Worm (Caenorhabditis elegans) whole organism, L4 larva: ENCODE data around the gene K08E7.8.

Experiments
- F26F4.8 ChIP-seq: fragments of 200-800 bp; sonication (Bioruptor generic); conservative IDR thresholded peaks from 2 replicates; pipeline ENCODE4 v1.3.6; 2022; ENCODE audit warnings: missing genetic modification characterization, missing compliant biosample characterization
- ceh-82 ChIP-seq: sonication (generic microtip); optimal IDR thresholded peaks from 2 replicates; lab custom pipeline; 2017; ENCODE audit warnings: missing biosample characterization, missing genetic modification characterization
- lsy-2 ChIP-seq, 2 experiments: fragments of 150-350 bp in 1 of 2; sonication (generic microtip) in 1 of 2; optimal IDR thresholded peaks; 2 replicates each; lab custom pipeline; 2014 to 2017; ENCODE audit warnings: missing biosample characterization in 2 of 2, missing genetic modification characterization in 2 of 2
- mep-1 ChIP-seq: fragments of 150-350 bp; sonication (generic microtip); optimal IDR thresholded peaks from 3 replicates; lab custom pipeline; 2014; ENCODE audit warnings: missing biosample characterization, missing genetic modification characterization
- nhr-102 ChIP-seq: sonication (generic microtip); optimal IDR thresholded peaks from 2 replicates; lab custom pipeline; 2016; ENCODE audit warnings: mild to moderate bottlenecking, missing genetic modification characterization, moderate library complexity, missing compliant biosample characterization
- nhr-237 ChIP-seq: sonication (generic microtip); optimal IDR thresholded peaks from 2 replicates; lab custom pipeline; 2017; ENCODE audit warnings: missing biosample characterization, missing genetic modification characterization
- nhr-77 ChIP-seq: fragments of 150-350 bp; optimal IDR thresholded peaks from 2 replicates; lab custom pipeline; 2014; ENCODE audit warnings: missing biosample characterization, missing genetic modification characterization
- unc-130 ChIP-seq: sonication (generic microtip); optimal IDR thresholded peaks from 2 replicates; lab custom pipeline; 2016; ENCODE audit warnings: missing genetic modification reagents, missing genetic modification characterization, missing compliant biosample characterization
- ztf-11 ChIP-seq: fragments of 150-350 bp; optimal IDR thresholded peaks from 2 replicates; lab custom pipeline; 2014; ENCODE audit warnings: missing biosample characterization, missing genetic modification characterization

DNA sequence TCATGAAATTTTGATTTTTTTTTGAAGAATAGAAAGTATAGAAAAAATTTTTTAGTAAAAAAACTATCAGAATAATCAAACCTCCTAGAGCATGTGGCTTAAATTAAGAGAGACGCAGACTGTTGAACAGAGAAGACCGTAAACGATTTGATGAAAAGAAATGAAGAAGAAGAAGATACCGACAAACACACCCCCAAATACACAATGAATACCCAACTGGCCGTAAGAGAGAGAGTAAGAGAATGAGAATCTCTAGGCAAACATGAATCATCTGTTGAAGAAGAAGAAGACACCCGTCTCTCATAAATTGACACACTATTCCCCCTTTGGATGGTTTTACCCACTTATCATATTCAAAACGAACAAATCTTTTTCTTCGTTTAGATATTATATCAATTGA, 48.0 kb upstream of the K08E7.8 start:
- TF ChIP-seq ztf-11 (tag; lab: Kevin White, UChicago), result no peak
- peak; percentile 0 for TF ChIP-seq mep-1 (tag; lab: Kevin White, UChicago)
- TF ChIP-seq nhr-77 (tag; lab: Kevin White, UChicago), result no peak
- TF ChIP-seq nhr-237 (tag; lab: Kevin White, UChicago), result no peak
- no peak for TF ChIP-seq nhr-102 (tag; lab: Kevin White, UChicago)
- TF ChIP-seq unc-130 (GFP tag; lab: Kevin White, UChicago), result no peak
- TF ChIP-seq lsy-2 (tag; optimal IDR thresholded peaks at IDR 0.05; lab: Kevin White, UChicago), result peak in 1 of 2 experiments; percentile 39
- TF ChIP-seq F26F4.8, result no peak
- no peak for TF ChIP-seq ceh-82 (tag; lab: Kevin White, UChicago)
